Fruit fly (Drosophila melanogaster) whole organism, embryonic: ENCODE measurements around the gene Alp4.

Source experiments
- Atf-2 ChIP-seq: fragments of 200-800 bp; sonication (Bioruptor generic); optimal IDR thresholded peaks from 2 replicates; lab custom pipeline; 2016; ENCODE audit warnings: missing biosample characterization, missing genetic modification characterization
- CG1024 ChIP-seq: fragments of 200-800 bp; sonication (Bioruptor generic); IDR thresholded peaks from 2 replicates; pipeline ENCODE4 v1.3.6; 2022; ENCODE audit warnings: missing biosample characterization, missing genetic modification characterization
- CG12769 ChIP-seq: fragments of 200-800 bp; sonication (Bioruptor generic); optimal IDR thresholded peaks from 2 replicates; lab custom pipeline; 2019; ENCODE audit warnings: missing biosample characterization, mild to moderate bottlenecking, missing genetic modification characterization, moderate library complexity
- CG13123 ChIP-seq: fragments of 200-800 bp; sonication (Bioruptor generic); optimal IDR thresholded peaks from 2 replicates; lab custom pipeline; 2016; ENCODE audit warnings: missing biosample characterization, missing genetic modification characterization
- CG13287 ChIP-seq: fragments of 200-800 bp; sonication (Bioruptor generic); IDR thresholded peaks from 2 replicates; pipeline ENCODE4 v1.3.6; 2022; ENCODE audit warnings: missing biosample characterization, missing genetic modification characterization; ENCODE audit not compliant: partially characterized antibody
- CG1529 ChIP-seq: fragments of 200-800 bp; sonication (Bioruptor generic); optimal IDR thresholded peaks from 3 replicates; lab custom pipeline; 2018; ENCODE audit warnings: missing biosample characterization, missing genetic modification characterization
- CG15479 ChIP-seq: fragments of 200-800 bp; sonication (Bioruptor generic); optimal IDR thresholded peaks from 3 replicates; lab custom pipeline; 2019; ENCODE audit warnings: missing biosample characterization, mild to moderate bottlenecking, missing genetic modification characterization, moderate library complexity
- CG15696 ChIP-seq: fragments of 200-800 bp; sonication (Bioruptor generic); optimal IDR thresholded peaks from 2 replicates; lab custom pipeline; 2019; ENCODE audit warnings: missing biosample characterization, mild to moderate bottlenecking, missing genetic modification characterization, moderate library complexity
- CG34376 ChIP-seq: fragments of 200-800 bp; sonication (Bioruptor generic); optimal IDR thresholded peaks from 2 replicates; lab custom pipeline; 2018; ENCODE audit warnings: missing biosample characterization, mild to moderate bottlenecking, missing genetic modification characterization
- CG3847 ChIP-seq: fragments of 200-800 bp; sonication (Bioruptor generic); IDR thresholded peaks from 2 replicates; pipeline ENCODE4 v1.3.6; 2022; ENCODE audit warnings: missing biosample characterization, missing genetic modification characterization
- CG4617 ChIP-seq: fragments of 200-800 bp; sonication (Bioruptor generic); optimal IDR thresholded peaks from 3 replicates; lab custom pipeline; 2016; ENCODE audit warnings: missing biosample characterization, missing genetic modification characterization, borderline replicate concordance
- CG5180 ChIP-seq: fragments of 200-800 bp; sonication (Bioruptor generic); optimal IDR thresholded peaks from 3 replicates; lab custom pipeline; 2017; ENCODE audit warnings: missing biosample characterization, missing genetic modification characterization, mild to moderate bottlenecking, moderate library complexity, missing genetic modification reagents
- CG6654 ChIP-seq: fragments of 200-800 bp; sonication (Bioruptor generic); optimal IDR thresholded peaks from 2 replicates; lab custom pipeline; 2017; ENCODE audit warnings: missing biosample characterization, mild to moderate bottlenecking, missing genetic modification characterization
- CG6683 ChIP-seq: fragments of 200-800 bp; sonication (Bioruptor generic); optimal IDR thresholded peaks from 2 replicates; lab custom pipeline; 2017; ENCODE audit warnings: missing biosample characterization, mild to moderate bottlenecking, missing genetic modification characterization, missing genetic modification reagents
- CG6689 ChIP-seq: fragments of 200-800 bp; sonication (Bioruptor generic); IDR thresholded peaks from 2 replicates; pipeline ENCODE4 v1.3.6; 2022; ENCODE audit warnings: missing biosample characterization, missing genetic modification characterization
- CG7745 ChIP-seq: fragments of 200-800 bp; sonication (Bioruptor generic); optimal IDR thresholded peaks from 2 replicates; lab custom pipeline; 2018; ENCODE audit warnings: missing biosample characterization, mild to moderate bottlenecking, missing genetic modification characterization, moderate library complexity
- CG7928 ChIP-seq: fragments of 200-800 bp; sonication (Bioruptor generic); optimal IDR thresholded peaks from 2 replicates; lab custom pipeline; 2017; ENCODE audit warnings: missing biosample characterization, mild to moderate bottlenecking, missing genetic modification characterization
- CG8388 ChIP-seq: fragments of 200-800 bp; sonication (Bioruptor generic); optimal IDR thresholded peaks from 2 replicates; lab custom pipeline; 2019; ENCODE audit warnings: missing biosample characterization, mild to moderate bottlenecking, missing genetic modification characterization, moderate library complexity
- Chrac-16 ChIP-seq: fragments of 200-800 bp; sonication (Bioruptor generic); optimal IDR thresholded peaks from 3 replicates; lab custom pipeline; 2016; ENCODE audit warnings: missing biosample characterization, missing genetic modification characterization
- CrebB ChIP-seq: fragments of 200-800 bp; sonication (Bioruptor generic); optimal IDR thresholded peaks from 3 replicates; lab custom pipeline; 2018; ENCODE audit warnings: missing biosample characterization, mild to moderate bottlenecking, missing genetic modification characterization
- Dref ChIP-seq: fragments of 200-800 bp; sonication (Bioruptor generic); IDR thresholded peaks from 2 replicates; pipeline ENCODE4 v1.3.6; 2022; ENCODE audit warnings: missing biosample characterization, missing genetic modification characterization
- Elba2 ChIP-seq: fragments of 200-800 bp; sonication (Bioruptor generic); optimal IDR thresholded peaks from 3 replicates; lab custom pipeline; 2016; ENCODE audit warnings: missing biosample characterization, missing genetic modification characterization
- Gsc ChIP-seq: fragments of 200-800 bp; sonication (Bioruptor generic); IDR thresholded peaks from 2 replicates; pipeline ENCODE4 v1.3.6; 2022; ENCODE audit warnings: missing biosample characterization, missing genetic modification characterization
- Hmr ChIP-seq: fragments of 200-800 bp; sonication (Bioruptor generic); optimal IDR thresholded peaks from 3 replicates; lab custom pipeline; 2017; ENCODE audit warnings: mild to moderate bottlenecking, missing biosample characterization, missing genetic modification reagents, missing genetic modification characterization
- Hr3 ChIP-seq: fragments of 200-800 bp; sonication (Bioruptor generic); optimal IDR thresholded peaks from 3 replicates; lab custom pipeline; 2016; ENCODE audit warnings: missing biosample characterization, missing genetic modification characterization
- Kr ChIP-seq: fragments of 200-800 bp; sonication (Bioruptor generic); optimal IDR thresholded peaks from 2 replicates; lab custom pipeline; 2017; ENCODE audit warnings: missing biosample characterization, mild to moderate bottlenecking, missing genetic modification characterization
- Nf-YA ChIP-seq: fragments of 200-800 bp; sonication (Bioruptor generic); IDR thresholded peaks from 2 replicates; pipeline ENCODE4 v1.3.6; 2022; ENCODE audit warnings: missing biosample characterization, missing genetic modification characterization
- Ravus ChIP-seq: fragments of 200-800 bp; sonication (Bioruptor generic); IDR thresholded peaks from 2 replicates; pipeline ENCODE4 v1.3.6; 2022; ENCODE audit warnings: missing biosample characterization, missing genetic modification characterization
- Rfx ChIP-seq: fragments of 200-800 bp; sonication (Bioruptor generic); IDR thresholded peaks from 2 replicates; pipeline ENCODE4 v1.3.6; 2022; ENCODE audit warnings: missing biosample characterization, missing genetic modification characterization
- az2 ChIP-seq: fragments of 200-800 bp; sonication (Bioruptor generic); optimal IDR thresholded peaks from 3 replicates; lab custom pipeline; 2016; ENCODE audit warnings: missing biosample characterization, missing genetic modification characterization
- bcd ChIP-seq: fragments of 200-800 bp; sonication (Bioruptor generic); optimal IDR thresholded peaks from 2 replicates; lab custom pipeline; 2017; ENCODE audit warnings: missing biosample characterization, mild to moderate bottlenecking, missing genetic modification characterization
- bowl ChIP-seq: fragments of 200-800 bp; sonication (Bioruptor generic); IDR thresholded peaks from 2 replicates; pipeline ENCODE4 v1.3.6; 2022; ENCODE audit warnings: missing biosample characterization, missing genetic modification characterization
- ci ChIP-seq: fragments of 200-800 bp; sonication (Bioruptor generic); IDR thresholded peaks from 3 replicates; pipeline ENCODE4 v1.3.6; 2022; ENCODE audit warnings: missing biosample characterization, missing genetic modification characterization
- eve ChIP-seq, 2 experiments: fragments of >200 bp; optimal IDR thresholded peaks; 2 replicates each; lab custom pipeline; 2017; ENCODE audit warnings: missing biosample characterization in 2 of 2, missing genetic modification characterization in 2 of 2
- ewg ChIP-seq: fragments of 200-800 bp; sonication (Bioruptor generic); optimal IDR thresholded peaks from 3 replicates; lab custom pipeline; 2017; ENCODE audit warnings: mild to moderate bottlenecking, missing biosample characterization, missing genetic modification reagents, missing genetic modification characterization
- fd64A ChIP-seq: fragments of 200-800 bp; sonication (Bioruptor generic); optimal IDR thresholded peaks from 3 replicates; lab custom pipeline; 2018; ENCODE audit warnings: missing biosample characterization, mild to moderate bottlenecking, missing genetic modification characterization
- hb ChIP-seq: fragments of 200-800 bp; sonication (Bioruptor generic); IDR thresholded peaks from 3 replicates; pipeline ENCODE4 v1.3.6; 2022; ENCODE audit warnings: missing biosample characterization, missing genetic modification characterization; ENCODE audit not compliant: partially characterized antibody
- insv ChIP-seq, 2 experiments: fragments of 200-800 bp; sonication (Bioruptor generic); optimal IDR thresholded peaks; 3 replicates each; lab custom pipeline; 2016 to 2018; ENCODE audit warnings: missing biosample characterization in 2 of 2, missing genetic modification characterization in 2 of 2
- lmd ChIP-seq: fragments of 200-800 bp; sonication (Bioruptor generic); IDR thresholded peaks from 2 replicates; pipeline ENCODE4 v1.3.6; 2022; ENCODE audit warnings: missing biosample characterization, missing genetic modification characterization
- nau ChIP-seq: fragments of 200-800 bp; sonication (Bioruptor generic); optimal IDR thresholded peaks from 3 replicates; lab custom pipeline; 2017; ENCODE audit warnings: missing biosample characterization, mild to moderate bottlenecking, missing genetic modification characterization, missing genetic modification reagents
- nerfin-1 ChIP-seq: fragments of 200-800 bp; sonication (Bioruptor generic); optimal IDR thresholded peaks from 3 replicates; lab custom pipeline; 2019; ENCODE audit warnings: missing biosample characterization, mild to moderate bottlenecking, missing genetic modification characterization, moderate library complexity
- odd ChIP-seq: fragments of 200-800 bp; sonication (Bioruptor generic); optimal IDR thresholded peaks from 2 replicates; lab custom pipeline; 2017; ENCODE audit warnings: missing biosample characterization, mild to moderate bottlenecking, missing genetic modification characterization
- prd ChIP-seq, 3 experiments: fragments of >200 bp in 2 of 3; fragments of 200-800 bp in 1 of 3; sonication (Bioruptor generic) in 1 of 3; optimal IDR thresholded peaks in 2 of 3; IDR thresholded peaks in 1 of 3; 2 replicates in 2 of 3; 3 replicates in 1 of 3; pipeline versions ENCODE4 v1.3.6 to Lab custom; 2017 to 2022; ENCODE audit warnings: missing biosample characterization in 1 of 3, missing genetic modification characterization in 1 of 3
- salm ChIP-seq: fragments of 200-800 bp; sonication (Bioruptor generic); optimal IDR thresholded peaks from 2 replicates; lab custom pipeline; 2018; ENCODE audit warnings: missing biosample characterization, mild to moderate bottlenecking, missing genetic modification characterization
- shn ChIP-seq: fragments of 200-800 bp; sonication (Bioruptor generic); optimal IDR thresholded peaks from 3 replicates; lab custom pipeline; 2016; ENCODE audit warnings: missing biosample characterization, missing genetic modification characterization
- tx ChIP-seq: fragments of 200-800 bp; sonication (Bioruptor generic); optimal IDR thresholded peaks from 2 replicates; lab custom pipeline; 2016; ENCODE audit warnings: missing biosample characterization, missing genetic modification characterization
- unc-4 ChIP-seq: fragments of 200-800 bp; sonication (Bioruptor generic); IDR thresholded peaks from 2 replicates; pipeline ENCODE4 v1.3.6; 2022; ENCODE audit warnings: missing biosample characterization, missing genetic modification characterization; ENCODE audit not compliant: partially characterized antibody
- wdn ChIP-seq: fragments of 200-800 bp; sonication (Bioruptor generic); IDR thresholded peaks from 2 replicates; pipeline ENCODE4 v1.3.6; 2022; ENCODE audit warnings: missing biosample characterization, missing genetic modification characterization

The Alp4 gene

DNA sequence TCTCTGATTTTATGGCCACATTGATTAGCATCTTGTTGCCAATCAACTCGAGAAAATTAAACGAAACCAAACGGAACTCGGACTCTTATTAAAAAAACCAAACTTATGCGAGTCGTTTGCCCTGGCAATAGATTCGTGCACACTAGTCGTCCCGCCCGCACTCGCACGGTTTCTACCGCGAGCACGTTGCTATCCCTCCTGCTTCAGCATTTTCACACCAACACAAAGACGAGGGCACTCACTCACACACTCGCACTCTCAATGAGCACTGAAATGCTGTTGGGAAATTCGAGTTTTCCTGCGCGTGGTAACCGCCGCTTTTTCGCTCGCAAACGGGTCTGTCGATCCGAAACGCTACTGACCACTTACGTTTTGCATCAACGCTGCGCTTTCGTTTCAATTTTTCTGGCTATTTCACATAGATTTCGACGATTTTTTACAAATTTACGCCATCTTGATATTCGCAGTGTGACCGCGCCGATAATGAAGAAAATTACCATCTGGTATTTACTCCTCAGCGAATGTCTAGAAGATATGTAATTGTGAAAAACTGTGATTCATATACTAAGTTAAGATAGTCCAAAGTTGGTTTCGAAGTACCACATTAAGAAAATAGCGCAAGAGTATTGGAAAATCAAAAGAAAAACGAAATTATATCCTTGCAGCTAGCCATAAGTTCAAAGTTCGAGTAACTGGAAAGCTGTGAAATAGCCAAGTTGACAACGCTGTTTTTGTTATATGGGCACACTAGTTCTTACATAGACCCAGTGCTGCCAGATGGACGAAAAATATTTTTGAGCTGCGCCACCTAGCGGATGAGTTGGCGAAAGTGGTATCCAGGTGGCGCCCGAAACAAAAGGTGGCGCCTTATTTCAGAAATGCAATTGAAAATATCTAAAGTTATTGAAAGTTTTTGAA lies 12.2 kb downstream of the Alp4 start, which contains the start of gene dco (continued):
- no peak for TF ChIP-seq salm (tag; lab: Kevin White, UChicago)
- peak; percentile 24 for TF ChIP-seq Elba2 (GFP tag; lab: Kevin White, UChicago)
- peak; percentile 69 for TF ChIP-seq shn
- peak; percentile 34; the same call in 1 of the 2 replicates for TF ChIP-seq bowl (GFP tag; lab: Robert Waterston, UW)
- TF ChIP-seq Hmr (GFP tag; lab: Kevin White, UChicago): peak; percentile 83
- no peak for TF ChIP-seq CG6683 (GFP tag; lab: Kevin White, UChicago)
- TF ChIP-seq CG1529 (GFP tag; lab: Kevin White, UChicago): no peak
- no peak; the same call in 1 of the 2 replicates for TF ChIP-seq Ravus
- TF ChIP-seq Dref (GFP tag; lab: Robert Waterston, UW): peak; percentile 43
- TF ChIP-seq CG8388: no peak
- peak; percentile 77 for TF ChIP-seq Chrac-16 (GFP tag; lab: Kevin White, UChicago)
- TF ChIP-seq Hr3 (GFP tag; lab: Kevin White, UChicago): peak; percentile 73
- TF ChIP-seq bcd (GFP tag; lab: Kevin White, UChicago): peak; percentile 81
- peak; percentile 70 for TF ChIP-seq ewg (GFP tag; lab: Kevin White, UChicago)
- TF ChIP-seq CG7928: no peak
- peak; percentile 35 for TF ChIP-seq CG4617 (GFP tag; lab: Kevin White, UChicago)
- TF ChIP-seq hb: no peak
- TF ChIP-seq eve (GFP tag; optimal IDR thresholded peaks at IDR 0.05; lab: Kevin White, UChicago): no peak
- TF ChIP-seq Kr (GFP tag; lab: Kevin White, UChicago): no peak
- TF ChIP-seq Nf-YA (GFP tag; lab: Robert Waterston, UW): peak; percentile 49
- TF ChIP-seq CG13287 (GFP tag; lab: Robert Waterston, UW): peak; percentile 5; the same call in 1 of the 2 replicates
- peak; percentile 75 for TF ChIP-seq CG1024 (GFP tag; lab: Robert Waterston, UW)
- peak; percentile 46 for TF ChIP-seq CG13123 (GFP tag; lab: Kevin White, UChicago)
- TF ChIP-seq tx: peak; percentile 32
- peak; percentile 87 for TF ChIP-seq CG3847 (GFP tag; lab: Robert Waterston, UW)
- peak; percentile 37; the same call in 1 of the 2 replicates for TF ChIP-seq wdn (GFP tag; lab: Robert Waterston, UW)
- TF ChIP-seq nerfin-1 (tag; lab: Kevin White, UChicago): no peak
- peak; percentile 79 for TF ChIP-seq az2 (GFP tag; lab: Kevin White, UChicago)
- TF ChIP-seq CG6654 (GFP tag; lab: Kevin White, UChicago): peak; percentile 21
- peak in 1 of 2 experiments; percentile 53 for TF ChIP-seq insv (GFP tag; optimal IDR thresholded peaks at IDR 0.05; lab: Kevin White, UChicago)
- TF ChIP-seq CG12769 (tag; lab: Kevin White, UChicago): peak; percentile 7
- no peak for TF ChIP-seq CG5180 (GFP tag; lab: Kevin White, UChicago)
- TF ChIP-seq Gsc (GFP tag; lab: Robert Waterston, UW): peak; percentile 69
- no peak for TF ChIP-seq nau (GFP tag; lab: Kevin White, UChicago)
- TF ChIP-seq CG6689: peak; percentile 61
- peak; percentile 88 for TF ChIP-seq lmd (GFP tag; lab: Robert Waterston, UW)
- TF ChIP-seq ci: peak; percentile 92
- TF ChIP-seq CrebB (tag; lab: Kevin White, UChicago): no peak
- TF ChIP-seq odd (GFP tag; lab: Kevin White, UChicago): no peak
- TF ChIP-seq unc-4 (GFP tag; lab: Robert Waterston, UW): no peak
- no peak for TF ChIP-seq CG15479 (GFP tag; lab: Kevin White, UChicago)
- TF ChIP-seq Rfx (GFP tag; lab: Robert Waterston, UW): peak; percentile 96
- no peak for TF ChIP-seq CG34376 (GFP tag; lab: Kevin White, UChicago)
- no peak for TF ChIP-seq fd64A (GFP tag; lab: Kevin White, UChicago)
- TF ChIP-seq prd (optimal IDR thresholded peaks at IDR 0.05; lab: Kevin White, UChicago): no peak
- TF ChIP-seq prd (GFP tag; IDR thresholded peaks at IDR 0.05; lab: Robert Waterston, UW): peak; percentile 89
- peak; percentile 90 for TF ChIP-seq CG15696
- TF ChIP-seq CG7745 (tag; lab: Kevin White, UChicago): no peak
- peak; percentile 4 for TF ChIP-seq Atf-2 (GFP tag; lab: Kevin White, UChicago)
